Fruit fly (Drosophila melanogaster): ENCODE data around the gene Naa20B.

dm6 chr2L:13292626-13293025 is 35.3 kb downstream of the Naa20B start, which contains the start of gene CG16824:
- TF ChIP-seq ttk (optimal IDR thresholded peaks at IDR 0.05), result no peak
- no peak for TF ChIP-seq h (optimal IDR thresholded peaks at IDR 0.05)
- no peak for TF ChIP-seq psq (optimal IDR thresholded peaks at IDR 0.05)

All from Kc167 (cell line).